Worm (Caenorhabditis elegans): ENCODE data around the gene F17C11.6.

The F17C11.6 gene

ce11 chrV:10940571-10940991, 14.3 kb upstream of the F17C11.6 start (continued):
- TF ChIP-seq sma-9 (GFP tag; optimal IDR thresholded peaks at IDR 0.05) (peak; percentile 67), sma-9 (tag; optimal IDR thresholded peaks at IDR 0.05) (no peak)

- no peak for TF ChIP-seq R02D3.7 (tag; optimal IDR thresholded peaks at IDR 0.05)
- TF ChIP-seq nhr-77 (tag; optimal IDR thresholded peaks at IDR 0.05) = no peak
- no peak for TF ChIP-seq dmd-4 (tag; optimal IDR thresholded peaks at IDR 0.05)
- no peak for TF ChIP-seq Y55F3AM.14 (GFP tag; optimal IDR thresholded peaks at IDR 0.05)
- TF ChIP-seq F13H6.1 (tag; optimal IDR thresholded peaks at IDR 0.05) = no peak
- no peak for TF ChIP-seq ceh-16 (tag; optimal IDR thresholded peaks at IDR 0.05)
Observed at ce11 chrV:10941150-10941549, 13.8 kb upstream of the F17C11.6 start, which contains the start of gene F17C11.26. Gene F17C11.26 (plus strand): TSS chrV:10941450.

- TF ChIP-seq sma-3 (GFP tag; optimal IDR thresholded peaks at IDR 0.05) (no peak), nhr-10 (tag; optimal IDR thresholded peaks at IDR 0.05) (no peak), lin-13 (GFP tag; optimal IDR thresholded peaks at IDR 0.05) (no peak), ama-1 (optimal IDR thresholded peaks at IDR 0.05) (no peak), nhr-237 (tag; optimal IDR thresholded peaks at IDR 0.05) (no peak), skn-1 (tag; optimal IDR thresholded peaks at IDR 0.05) (no peak), ZK546.5 (tag; optimal IDR thresholded peaks at IDR 0.05) (no peak), Y55F3AM.14 (GFP tag; optimal IDR thresholded peaks at IDR 0.05) (no peak), mab-5 (tag; optimal IDR thresholded peaks at IDR 0.05) (no peak), R02D3.7 (tag; optimal IDR thresholded peaks at IDR 0.05) (no peak), mdl-1 (tag; optimal IDR thresholded peaks at IDR 0.05) (no peak), unc-62 (GFP tag; optimal IDR thresholded peaks at IDR 0.05) (no peak), crh-2 (tag; optimal IDR thresholded peaks at IDR 0.05) (no peak), nhr-77 (tag; optimal IDR thresholded peaks at IDR 0.05) (no peak), nhr-11 (tag; optimal IDR thresholded peaks at IDR 0.05) (no peak), ztf-11 (tag; optimal IDR thresholded peaks at IDR 0.05) (no peak), ztf-1 (GFP tag; conservative IDR thresholded peaks at IDR 0.05) (no peak)
Observed at ce11 chrV:10942161-10942560, 12.8 kb upstream of the F17C11.6 start, which contains the start of gene zip-9. Gene zip-9 (plus strand): TSS chrV:10942461.

ce11 chrV:10944903-10945302, 10.0 kb upstream of the F17C11.6 start:
- TF ChIP-seq skn-1 (tag; optimal IDR thresholded peaks at IDR 0.05) (no peak), mdl-1 (tag; optimal IDR thresholded peaks at IDR 0.05) (no peak), lin-13 (GFP tag; optimal IDR thresholded peaks at IDR 0.05) (no peak), nhr-237 (tag; optimal IDR thresholded peaks at IDR 0.05) (no peak), mab-5 (tag; optimal IDR thresholded peaks at IDR 0.05) (no peak), lin-39 (tag; optimal IDR thresholded peaks at IDR 0.05) (no peak), lsy-2 (tag; optimal IDR thresholded peaks at IDR 0.05) (peak in 1 of 2 experiments; percentile 15)

ce11 chrV:10947210-10947609, 7.7 kb upstream of the F17C11.6 start:
- TF ChIP-seq peb-1 (tag; optimal IDR thresholded peaks at IDR 0.05) (no peak), alr-1 (tag; optimal IDR thresholded peaks at IDR 0.05) (no peak), elt-3 (tag; optimal IDR thresholded peaks at IDR 0.05) (no peak), crh-2 (tag; optimal IDR thresholded peaks at IDR 0.05) (no peak), F13H6.1 (tag; optimal IDR thresholded peaks at IDR 0.05) (no peak), ztf-1 (GFP tag; conservative IDR thresholded peaks at IDR 0.05) (no peak), fos-1 (tag; optimal IDR thresholded peaks at IDR 0.05) (no peak), unc-62 (GFP tag; optimal IDR thresholded peaks at IDR 0.05) (no peak), egl-27 (tag; optimal IDR thresholded peaks at IDR 0.05) (no peak), ama-1 (optimal IDR thresholded peaks at IDR 0.05) (no peak), nhr-129 (tag; optimal IDR thresholded peaks at IDR 0.05) (no peak), ztf-11 (tag; optimal IDR thresholded peaks at IDR 0.05) (no peak), dmd-4 (tag; optimal IDR thresholded peaks at IDR 0.05) (no peak), unc-39 (tag; optimal IDR thresholded peaks at IDR 0.05) (no peak), ceh-82 (tag; optimal IDR thresholded peaks at IDR 0.05) (no peak)

ce11 chrV:10947930-10948329, 7.0 kb upstream of the F17C11.6 start, which contains the start of gene F17C11.2:
Gene F17C11.2 (plus strand): TSS chrV:10948230.
- TF ChIP-seq nhr-6 (tag; optimal IDR thresholded peaks at IDR 0.05) (no peak), mdl-1 (tag; optimal IDR thresholded peaks at IDR 0.05) (no peak), nhr-10 (tag; optimal IDR thresholded peaks at IDR 0.05) (no peak), unc-39 (tag; optimal IDR thresholded peaks at IDR 0.05) (no peak), ztf-1 (GFP tag; conservative IDR thresholded peaks at IDR 0.05) (no peak)
